Fruit fly (Drosophila melanogaster) ovary, adult (tissue): ENCODE results near the gene CG18135.

Experiments used
- CG17801 ChIP-seq: fragments of 200-800 bp; optimal IDR thresholded peaks from 2 replicates; lab custom pipeline; 2019; ENCODE audit warnings: missing biosample characterization, mild to moderate bottlenecking, missing genetic modification characterization, moderate library complexity; ENCODE audit not compliant: partially characterized antibody

Gene CG18135

DNA sequence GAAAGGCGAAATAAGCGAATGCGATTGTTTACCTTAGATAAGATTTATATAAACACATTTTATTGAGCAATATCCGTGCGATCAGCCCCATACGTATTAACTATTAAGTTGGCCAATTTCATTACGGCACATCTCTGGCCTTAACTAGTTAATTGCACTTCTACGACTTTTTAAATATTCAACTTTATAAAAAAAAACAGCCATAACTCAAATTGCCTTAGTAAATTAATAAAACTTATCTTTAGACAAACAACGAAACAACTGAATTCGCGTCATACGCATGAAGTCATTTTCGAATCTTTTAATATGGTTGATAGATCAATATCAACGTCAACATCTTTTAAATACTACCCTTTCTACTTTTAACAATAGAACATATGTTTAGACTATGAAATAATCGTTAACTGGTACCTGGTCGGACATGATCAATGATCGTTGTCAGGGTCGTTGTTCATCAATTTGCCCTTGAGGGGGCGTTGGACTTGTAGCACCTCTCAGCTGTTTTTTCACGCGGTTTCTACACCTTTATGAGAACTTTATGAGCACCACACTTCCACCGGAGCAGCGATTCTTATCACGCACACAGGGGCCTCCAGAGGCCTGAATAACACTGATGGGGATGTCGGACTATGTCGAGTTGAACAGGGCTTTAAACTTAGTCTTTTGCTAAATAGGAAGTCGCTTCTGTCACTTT is at the start of gene CG18135:
Gene CG18135, minus strand, starts transcription at position 694 of the 694 bp plus-strand sequence.
- no peak for TF ChIP-seq CG17801 (GFP tag; lab: Kevin White, UChicago)

DNA sequence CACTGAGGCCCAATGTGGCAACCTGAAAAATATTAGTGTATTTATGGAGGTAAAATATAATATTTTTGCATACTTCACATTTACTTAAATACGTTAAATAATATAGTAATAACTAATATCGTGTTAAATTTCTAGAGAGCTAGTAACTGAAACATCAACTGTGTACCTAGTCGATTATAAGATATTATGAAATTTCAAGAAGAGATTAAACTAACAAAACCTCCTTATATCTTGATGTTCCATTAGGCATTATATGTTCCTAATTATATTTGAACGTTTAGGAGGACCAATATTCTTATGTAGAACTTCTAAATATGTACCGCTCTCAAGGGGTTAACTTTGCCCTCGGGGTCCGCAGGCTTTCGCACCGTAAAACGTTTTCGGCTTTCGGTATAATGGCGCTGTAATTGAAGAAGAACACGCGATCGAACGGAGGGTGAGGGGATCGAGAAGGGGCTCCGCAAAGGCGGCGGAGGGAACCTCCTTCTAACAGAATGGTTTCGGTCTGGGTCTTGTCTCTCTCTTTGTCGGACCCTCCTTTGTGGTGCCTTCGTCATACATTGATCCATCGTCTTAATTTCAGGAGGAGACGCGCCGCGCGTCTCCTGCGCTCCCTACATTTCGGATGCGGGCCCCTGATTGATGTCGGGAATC is 48.4 kb upstream of the CG18135 start:
- no peak for TF ChIP-seq CG17801 (GFP tag; lab: Kevin White, UChicago)

DNA sequence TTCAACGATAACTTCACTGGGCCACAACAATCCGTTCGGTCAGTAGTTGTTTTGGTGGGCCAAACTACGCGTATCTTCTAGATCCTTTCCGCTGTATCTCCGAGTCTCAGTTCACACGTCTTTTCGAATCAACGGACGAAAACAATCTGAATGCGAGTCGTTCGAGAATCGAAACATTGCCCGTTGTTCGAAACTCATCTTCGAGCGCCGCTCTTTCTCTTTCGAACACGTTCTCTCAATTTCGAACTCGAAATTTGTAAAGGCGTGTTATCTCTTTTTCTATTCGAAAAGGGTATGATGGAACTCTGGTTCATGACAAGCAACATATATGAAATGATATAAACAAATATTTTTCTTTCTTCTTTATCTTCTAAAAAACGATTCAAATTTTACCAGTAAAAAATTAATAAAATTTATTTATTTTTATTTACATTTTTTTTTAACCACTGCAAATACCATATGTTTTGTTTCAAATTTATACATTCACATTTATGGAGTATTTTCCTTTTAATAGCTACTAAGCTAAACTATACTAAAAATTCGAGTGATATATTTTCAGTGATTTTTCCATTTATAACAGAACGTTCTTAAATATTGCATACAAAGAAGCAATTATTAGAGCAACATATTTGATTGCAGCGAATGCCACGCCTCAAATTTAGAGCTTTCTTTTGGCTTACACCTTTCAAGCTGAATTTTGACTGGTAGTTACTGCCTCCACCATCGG is 47.4 kb upstream of the CG18135 start, which contains the start of gene nkd:
Gene nkd, minus strand, starts transcription at position 151 of the 727 bp plus-strand sequence.
- TF ChIP-seq CG17801 (GFP tag; lab: Kevin White, UChicago), result peak; percentile 18

DNA sequence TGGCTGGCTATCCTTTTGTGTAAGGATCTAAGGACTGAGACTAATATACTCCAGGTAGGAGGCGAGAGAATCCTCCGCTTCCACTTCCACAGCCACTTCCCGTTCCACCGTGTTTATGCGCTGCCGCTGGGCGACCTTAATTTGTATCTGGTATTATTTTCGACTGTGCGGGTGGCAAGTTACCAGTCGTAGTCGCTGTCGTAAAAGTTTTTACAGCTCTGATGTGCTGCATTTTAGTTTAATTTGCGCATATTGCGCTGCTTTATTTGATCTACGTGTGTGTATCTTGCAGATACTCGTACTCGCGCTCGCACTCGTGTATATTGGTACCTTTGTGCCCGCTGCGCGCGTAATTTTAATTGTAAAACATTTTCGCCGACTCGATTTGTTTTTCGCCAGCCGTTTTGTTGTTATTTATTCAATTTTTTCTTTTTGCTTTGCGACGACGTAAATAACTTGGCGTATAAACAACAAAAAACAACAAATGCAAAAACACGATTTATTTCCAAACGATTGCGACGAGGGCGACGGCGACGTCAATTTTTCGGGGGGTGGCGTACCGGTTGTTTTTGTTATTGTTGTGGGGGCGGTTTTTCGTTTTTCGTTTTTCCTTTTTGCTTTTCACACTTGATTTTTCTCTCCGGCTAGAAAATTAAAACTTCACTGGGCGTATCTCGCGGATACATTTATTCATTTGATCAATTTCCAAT is 46.7 kb upstream of the CG18135 start:
- TF ChIP-seq CG17801 (GFP tag; lab: Kevin White, UChicago), result peak; percentile 67

DNA sequence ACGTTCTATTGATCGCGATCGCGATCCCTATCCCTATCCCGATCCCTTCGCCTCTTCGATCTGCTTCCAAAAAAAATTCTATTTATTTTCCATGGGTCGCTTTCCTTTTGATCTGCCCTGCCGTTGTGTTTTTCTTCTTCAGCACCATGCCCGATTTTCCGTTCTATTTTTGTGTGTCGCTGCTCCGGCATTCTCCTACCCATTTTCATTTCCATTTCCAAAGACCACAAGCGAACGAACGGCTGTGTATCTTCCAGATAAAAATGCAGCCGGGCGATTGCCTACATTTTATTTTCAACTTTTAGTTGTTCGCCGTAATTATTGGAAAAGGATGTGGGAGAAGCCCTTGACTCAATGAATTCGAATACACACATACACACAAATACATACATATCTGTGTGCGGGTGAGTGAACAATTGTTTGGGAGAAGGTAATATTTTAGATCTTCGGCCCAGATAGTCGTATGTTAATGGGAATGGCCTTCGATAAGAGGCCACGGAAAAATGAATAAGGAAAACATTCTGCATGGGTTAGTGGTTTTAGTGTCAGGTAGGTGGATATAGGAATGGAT is 45.5 kb upstream of the CG18135 start:
- no peak for TF ChIP-seq CG17801 (GFP tag; lab: Kevin White, UChicago)

DNA sequence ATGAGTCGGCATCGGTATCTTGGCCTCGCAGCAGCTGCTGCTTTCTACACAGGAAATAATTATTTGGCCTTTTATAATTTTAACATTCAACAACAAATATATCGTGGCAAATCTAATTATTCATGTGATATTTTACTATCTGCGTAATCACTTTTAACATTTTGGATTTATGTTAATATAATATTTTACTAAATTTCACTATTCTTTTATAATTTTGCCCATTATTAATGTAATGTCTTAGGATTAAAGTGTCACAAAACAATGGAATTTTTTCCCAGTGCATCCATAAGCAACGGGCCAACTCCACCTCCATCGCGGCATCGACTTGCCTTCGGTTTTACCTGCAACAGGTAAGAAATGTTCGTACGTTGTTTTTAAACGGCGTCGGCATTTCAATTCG is 44.4 kb upstream of the CG18135 start:
- TF ChIP-seq CG17801 (GFP tag; lab: Kevin White, UChicago), result no peak

DNA sequence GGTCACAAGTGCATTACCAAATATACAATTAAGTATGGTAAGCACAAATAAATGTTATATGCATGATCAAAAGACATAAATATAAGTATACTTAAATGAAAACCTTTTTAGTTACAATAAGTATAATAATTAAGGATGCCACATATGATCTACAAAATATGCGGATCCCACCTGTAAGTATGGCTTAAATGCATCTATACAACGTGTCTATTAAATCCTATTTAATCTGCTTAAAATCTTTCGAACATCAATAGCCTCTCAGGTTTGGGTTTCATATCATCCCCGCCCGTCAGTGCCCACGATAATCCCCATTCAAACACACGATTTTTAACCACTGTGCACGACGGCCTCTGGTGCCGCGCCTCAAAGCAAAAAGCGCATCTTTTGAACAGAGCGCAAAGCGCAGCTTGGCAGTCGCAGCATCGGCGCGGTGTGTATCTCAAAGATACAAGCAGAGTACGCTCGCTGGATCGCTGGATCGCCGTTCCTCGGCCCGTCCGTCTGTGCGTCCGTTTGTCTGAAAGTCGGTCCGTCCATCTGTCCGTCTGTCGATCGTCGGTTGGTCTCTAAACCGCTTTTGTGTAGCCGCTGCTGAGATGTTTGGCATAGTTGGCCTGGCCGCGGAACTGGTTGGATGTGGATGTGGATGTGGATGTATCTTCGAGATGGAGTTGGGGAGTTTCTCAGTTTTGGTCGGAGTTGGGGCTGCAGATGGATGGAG is 43.7 kb upstream of the CG18135 start:
- no peak for TF ChIP-seq CG17801 (GFP tag; lab: Kevin White, UChicago)

DNA sequence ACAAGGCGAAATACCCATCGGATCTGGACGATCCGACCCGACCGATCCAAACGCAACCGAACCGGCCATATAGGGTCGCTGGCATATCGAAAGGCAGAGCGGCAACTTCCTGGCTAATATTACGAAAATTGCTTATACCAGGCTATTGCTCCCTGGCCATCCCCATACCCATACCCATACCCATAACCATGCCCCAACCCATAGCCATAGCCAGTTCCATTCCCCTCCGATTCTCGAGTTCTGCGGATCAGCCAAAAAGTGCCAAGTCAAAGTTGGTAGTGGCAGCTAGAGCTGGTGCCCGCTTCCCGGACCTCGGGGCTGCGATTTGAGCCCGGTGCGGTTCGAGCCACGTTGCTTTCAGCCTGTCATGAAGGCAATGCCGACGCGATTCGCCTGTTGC is 43.1 kb upstream of the CG18135 start:
- no peak for TF ChIP-seq CG17801 (GFP tag; lab: Kevin White, UChicago)

DNA sequence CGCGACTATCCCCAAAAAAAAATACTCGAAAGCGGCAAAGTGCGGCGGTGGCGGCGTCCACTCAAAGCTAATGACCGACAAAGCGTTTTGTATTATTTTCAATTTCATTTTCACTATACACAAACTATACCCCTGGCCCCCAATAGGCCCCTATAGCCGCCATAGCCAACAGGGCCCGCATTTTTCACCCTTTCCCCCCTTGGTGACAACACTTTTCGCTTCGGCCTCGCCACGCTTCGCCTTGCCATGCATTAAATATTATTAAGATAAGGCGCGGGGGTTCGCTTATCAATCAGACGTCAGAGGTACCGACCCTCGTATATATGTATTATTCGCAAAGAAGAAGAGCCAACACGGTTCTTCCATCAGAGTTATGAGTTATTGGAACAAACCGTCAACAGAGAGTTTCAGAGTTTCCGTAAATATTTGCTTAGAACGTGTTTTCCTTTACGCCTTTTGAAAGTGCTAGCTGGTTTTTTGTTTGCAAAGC is 42.1 kb upstream of the CG18135 start:
- no peak for TF ChIP-seq CG17801 (GFP tag; lab: Kevin White, UChicago)

DNA sequence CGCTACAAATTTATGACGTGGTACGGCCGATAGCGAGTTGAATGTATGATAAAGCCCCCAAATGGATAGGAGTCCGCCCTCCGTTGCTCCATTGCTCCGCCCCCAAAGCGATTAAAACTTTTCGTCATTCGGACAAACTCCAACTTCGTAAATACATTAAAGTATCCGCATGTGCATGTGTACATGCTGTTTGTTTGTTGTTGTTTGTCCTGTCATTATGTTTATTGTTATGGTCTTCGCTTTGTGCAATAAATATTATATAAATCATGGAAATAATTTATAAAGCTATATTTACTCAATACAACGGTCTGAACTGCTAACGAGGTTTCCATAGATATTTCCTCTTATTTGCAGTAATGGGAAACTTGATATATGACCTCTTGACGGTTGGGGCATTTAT is 39.0 kb upstream of the CG18135 start:
- TF ChIP-seq CG17801 (GFP tag; lab: Kevin White, UChicago), result no peak

DNA sequence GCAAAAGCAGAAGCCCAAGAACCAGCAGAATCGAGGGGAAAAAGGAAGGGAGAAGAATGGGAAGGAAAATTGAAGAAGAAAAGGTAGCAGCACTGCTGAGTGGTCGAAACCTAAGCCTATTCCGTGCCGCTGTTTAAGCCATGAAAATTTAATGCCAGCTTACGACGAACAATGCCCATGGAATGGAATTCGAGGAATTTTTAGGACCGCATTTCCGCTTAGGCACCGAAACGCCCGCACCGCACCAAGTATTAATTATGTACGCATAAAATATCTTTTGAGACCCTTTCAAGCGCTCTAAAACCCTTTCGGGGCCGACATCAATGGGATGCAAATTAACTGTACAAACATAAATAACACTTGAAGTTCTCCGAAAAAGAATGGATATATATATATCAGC is 38.0 kb upstream of the CG18135 start:
- TF ChIP-seq CG17801 (GFP tag; lab: Kevin White, UChicago), result no peak

DNA sequence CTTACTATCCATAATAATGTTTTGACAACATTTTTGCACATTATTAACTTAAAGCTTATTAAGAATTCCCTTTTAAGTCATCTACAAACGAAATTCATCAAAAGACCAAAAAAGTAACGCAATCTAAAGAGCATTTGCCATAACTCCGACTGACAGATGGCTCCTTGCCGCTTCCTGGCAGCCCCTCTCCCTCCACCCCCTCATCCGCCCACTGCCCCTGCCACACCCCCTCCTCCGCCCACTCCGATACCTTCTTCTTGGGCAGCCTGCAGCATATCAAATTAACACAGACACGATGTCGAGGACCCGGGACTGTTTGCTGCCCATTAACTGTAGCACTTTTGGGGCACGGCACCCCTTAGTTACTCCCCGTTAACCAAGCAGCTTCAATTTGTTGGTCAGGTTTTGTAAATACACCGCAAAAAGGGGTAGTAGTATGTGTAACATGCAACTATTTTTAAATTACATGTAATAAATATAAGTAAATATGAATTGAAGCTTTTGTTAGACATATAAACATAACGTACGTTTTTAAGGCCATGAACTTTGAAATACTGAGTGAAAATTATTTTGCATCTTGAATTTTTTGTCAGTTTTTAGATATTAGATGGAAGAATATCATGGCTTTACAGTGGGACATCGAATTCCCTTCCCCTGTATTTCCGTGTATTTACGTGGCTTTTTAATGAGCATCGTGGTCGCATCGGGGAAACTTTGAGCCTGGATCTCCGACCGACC is 37.2 kb upstream of the CG18135 start:
- no peak for TF ChIP-seq CG17801 (GFP tag; lab: Kevin White, UChicago)

DNA sequence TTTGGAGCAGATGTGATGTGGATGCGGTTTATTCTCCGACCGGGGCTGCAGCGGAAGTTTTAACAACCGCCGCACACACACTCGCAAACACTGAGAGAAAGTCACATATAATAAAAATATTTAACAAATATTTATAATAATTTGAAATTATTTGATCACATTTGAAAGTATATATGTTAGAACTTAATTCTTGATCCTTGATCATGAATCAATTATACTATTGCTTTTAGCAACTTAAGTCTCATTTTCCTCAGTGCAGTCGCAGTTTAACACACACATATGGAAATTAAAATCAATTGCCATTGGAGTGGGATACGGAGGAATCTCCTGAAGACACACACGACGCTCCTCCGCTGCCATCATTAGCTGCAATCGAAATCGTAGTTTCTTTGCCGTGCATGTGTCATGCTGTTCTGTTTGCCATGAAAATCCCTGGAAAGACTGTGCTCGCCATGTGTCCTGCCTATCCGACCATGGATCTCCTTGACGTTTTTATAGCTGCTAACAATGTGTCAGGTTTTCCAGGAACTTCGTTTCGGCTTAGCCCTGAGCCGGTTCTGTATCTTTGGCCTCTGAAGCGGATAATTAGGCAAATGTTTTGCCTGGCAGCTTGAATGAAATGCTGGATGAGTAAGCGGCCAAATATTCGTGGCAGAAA is 35.2 kb upstream of the CG18135 start:
- no peak for TF ChIP-seq CG17801 (GFP tag; lab: Kevin White, UChicago)
